Worm (Caenorhabditis elegans) whole organism, L4 larva: ENCODE results near the gene acl-4.

Source experiments
- ces-1 ChIP-seq: fragments of 150-350 bp; sonication (generic microtip); optimal IDR thresholded peaks from 4 replicates; lab custom pipeline; 2014; ENCODE audit warnings: missing biosample characterization, missing genetic modification reagents, missing genetic modification characterization
- hlh-11 ChIP-seq: fragments of 200-800 bp; sonication (Bioruptor generic); optimal IDR thresholded peaks from 2 replicates; lab custom pipeline; 2018; ENCODE audit warnings: mild to moderate bottlenecking, missing genetic modification characterization, missing compliant biosample characterization
- lin-39 ChIP-seq: fragments of 150-350 bp; optimal IDR thresholded peaks from 2 replicates; lab custom pipeline; 2014; ENCODE audit warnings: missing biosample characterization, missing genetic modification reagents, missing genetic modification characterization
- mep-1 ChIP-seq: fragments of 150-350 bp; sonication (generic microtip); optimal IDR thresholded peaks from 3 replicates; lab custom pipeline; 2014; ENCODE audit warnings: missing biosample characterization, missing genetic modification characterization

DNA sequence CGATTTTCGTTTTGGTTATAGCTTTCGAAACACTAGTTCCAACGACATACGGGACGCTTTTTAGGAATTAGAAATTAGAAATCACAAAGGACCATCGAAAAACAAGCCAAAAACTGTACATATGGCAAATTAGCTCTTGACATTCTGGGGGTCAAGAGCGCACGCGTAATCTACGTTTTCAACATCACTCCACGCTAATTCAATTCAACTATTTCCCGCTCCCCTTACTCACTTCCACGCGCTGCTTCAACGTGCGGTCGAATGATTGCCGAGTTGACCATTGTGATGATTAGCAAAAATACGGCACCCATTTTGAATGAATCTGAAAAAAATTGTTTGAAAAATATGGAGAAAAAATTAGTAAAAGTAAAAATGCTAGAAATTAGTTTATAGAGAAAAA, 24.6 kb downstream of the acl-4 start:
- TF ChIP-seq ces-1 (GFP tag; lab: Kevin White, UChicago): no peak
- no peak for TF ChIP-seq mep-1 (tag; lab: Kevin White, UChicago)
- TF ChIP-seq lin-39 (tag; lab: Kevin White, UChicago): no peak
- no peak for TF ChIP-seq hlh-11 (tag; lab: Kevin White, UChicago)
